Worm (Caenorhabditis elegans) whole organism, young adult: ENCODE data around the gene K07C11.8.

Experiments used
- F10E7.11 ChIP-seq: sonication (generic microtip); optimal IDR thresholded peaks from 2 replicates; lab custom pipeline; 2017; ENCODE audit warnings: mild to moderate bottlenecking, missing genetic modification characterization, moderate library complexity, missing compliant biosample characterization
- Y53F4B.3 ChIP-seq: fragments of 200-800 bp; sonication (Bioruptor generic); IDR thresholded peaks from 2 replicates; pipeline ENCODE4 v1.3.6; 2022; ENCODE audit warnings: missing genetic modification reagents, missing genetic modification characterization, missing compliant biosample characterization
- ama-1 ChIP-seq, 3 experiments: fragments of 150-350 bp in 1 of 3; sonication (generic microtip) in 2 of 3; optimal IDR thresholded peaks; 2 replicates each; lab custom pipeline; 2014 to 2018; ENCODE audit warnings: missing biosample characterization in 2 of 3, missing genetic modification characterization in 2 of 3, missing genetic modification reagents in 2 of 3
- him-1 ChIP-seq: sonication (generic microtip); optimal IDR thresholded peaks from 2 replicates; lab custom pipeline; 2016; ENCODE audit warnings: missing genotype, missing genetic modification reagents, missing genetic modification characterization, missing compliant biosample characterization
- hmg-20 ChIP-seq: fragments of 200-800 bp; sonication (Bioruptor generic); IDR thresholded peaks from 2 replicates; pipeline ENCODE4 v1.3.6; 2022; ENCODE audit warnings: missing genetic modification reagents, missing genetic modification characterization, missing compliant biosample characterization
- madf-10 ChIP-seq: sonication (generic microtip); optimal IDR thresholded peaks from 2 replicates; lab custom pipeline; 2016; ENCODE audit warnings: mild to moderate bottlenecking, missing genetic modification characterization, missing compliant biosample characterization
- nhr-179 ChIP-seq: sonication (generic microtip); optimal IDR thresholded peaks from 2 replicates; lab custom pipeline; 2016; ENCODE audit warnings: mild to moderate bottlenecking, missing genetic modification characterization, missing compliant biosample characterization
- pha-4 ChIP-seq: fragments of 150-350 bp; sonication (generic microtip); optimal IDR thresholded peaks from 2 replicates; lab custom pipeline; 2014; ENCODE audit warnings: missing biosample characterization, missing genetic modification reagents, missing genetic modification characterization
- snpc-4 ChIP-seq, 5 experiments: fragments of 150-350 bp in 1 of 5; sonication (generic microtip) in 4 of 5; optimal IDR thresholded peaks; 2 replicates each; lab custom pipeline; 2014 to 2018; ENCODE audit warnings: missing genetic modification characterization in 5 of 5, missing biosample characterization in 3 of 5, antibody characterized with exemption in 2 of 5, mild to moderate bottlenecking in 2 of 5, missing compliant biosample characterization in 2 of 5, missing genotype in 2 of 5, moderate library complexity in 2 of 5, missing genetic modification reagents in 1 of 5
- tbp1 ChIP-seq: fragments of 200-800 bp; sonication (Bioruptor generic); optimal IDR thresholded peaks from 2 replicates; lab custom pipeline; 2018; ENCODE audit warnings: mild to moderate bottlenecking, missing genetic modification characterization, missing compliant biosample characterization
- ztf-28 ChIP-seq: fragments of 200-800 bp; sonication (Bioruptor generic); IDR thresholded peaks from 2 replicates; pipeline ENCODE4 v1.3.6; 2022; ENCODE audit warnings: missing genetic modification reagents, missing genetic modification characterization, missing compliant biosample characterization

ce11 chrV:8226812-8227211 is 9.1 kb upstream of the K07C11.8 start, which contains the start of gene K07C11.10:
- TF ChIP-seq tbp1 (no peak), F10E7.11 (tag; lab: Kevin White, UChicago) (no peak), pha-4 (tag; lab: Kevin White, UChicago) (no peak), ztf-28 (GFP tag; lab: Robert Waterston, UW) (no peak), ama-1 (optimal IDR thresholded peaks at IDR 0.05; lab: Kevin White, UChicago) (no peak), ama-1 (GFP tag; optimal IDR thresholded peaks at IDR 0.05; lab: Kevin White, UChicago) (no peak), snpc-4 (GFP tag; optimal IDR thresholded peaks at IDR 0.05; lab: Kevin White, UChicago) (no peak), snpc-4 (tag; optimal IDR thresholded peaks at IDR 0.05; lab: Kevin White, UChicago) (no peak), hmg-20 (GFP tag; lab: Robert Waterston, UW) (no peak), him-1 (tag; lab: Kevin White, UChicago) (no peak), madf-10 (tag; lab: Kevin White, UChicago) (no peak), Y53F4B.3 (GFP tag; lab: Robert Waterston, UW) (no peak), nhr-179 (tag; lab: Kevin White, UChicago) (no peak)
